Worm (Caenorhabditis elegans) whole organism, late embryonic: ENCODE results near the gene gst-21.

Experiments
- F13H6.1 ChIP-seq: sonication (generic microtip); optimal IDR thresholded peaks from 2 replicates; lab custom pipeline; 2016; ENCODE audit warnings: missing genetic modification characterization, missing compliant biosample characterization
- pqm-1 ChIP-seq: sonication (generic microtip); optimal IDR thresholded peaks from 2 replicates; lab custom pipeline; 2016; ENCODE audit warnings: missing genetic modification characterization, missing compliant biosample characterization
- unc-42 ChIP-seq: sonication (generic microtip); optimal IDR thresholded peaks from 2 replicates; lab custom pipeline; 2016; ENCODE audit warnings: missing genotype, missing genetic modification characterization, missing compliant biosample characterization

DNA sequence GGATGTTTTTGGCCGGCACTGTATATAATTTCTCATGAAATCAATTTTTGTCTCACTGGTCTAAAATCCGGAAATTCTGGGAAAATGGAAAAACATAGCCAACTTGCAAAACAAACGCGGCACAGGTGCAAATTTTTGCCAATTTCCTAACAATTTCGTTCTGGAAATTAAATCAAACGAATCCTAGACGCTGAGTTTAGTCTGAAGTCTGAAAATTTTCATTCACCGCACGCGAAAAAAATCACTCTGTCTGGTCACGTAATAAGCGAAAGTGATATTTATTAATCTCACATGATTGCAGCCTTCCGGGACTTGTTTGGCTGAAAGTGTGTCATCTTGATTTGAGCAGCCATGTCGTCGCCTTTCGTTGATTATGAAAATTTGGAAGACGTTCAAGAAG lies 14.9 kb downstream of the gst-21 start, which contains the start of gene srw-103:
- TF ChIP-seq unc-42 (tag; lab: Kevin White, UChicago) (no peak), F13H6.1 (no peak), pqm-1 (tag; lab: Kevin White, UChicago) (no peak)
